Fruit fly (Drosophila melanogaster): ENCODE results near the gene Ncoa6.

Gene Ncoa6

DNA sequence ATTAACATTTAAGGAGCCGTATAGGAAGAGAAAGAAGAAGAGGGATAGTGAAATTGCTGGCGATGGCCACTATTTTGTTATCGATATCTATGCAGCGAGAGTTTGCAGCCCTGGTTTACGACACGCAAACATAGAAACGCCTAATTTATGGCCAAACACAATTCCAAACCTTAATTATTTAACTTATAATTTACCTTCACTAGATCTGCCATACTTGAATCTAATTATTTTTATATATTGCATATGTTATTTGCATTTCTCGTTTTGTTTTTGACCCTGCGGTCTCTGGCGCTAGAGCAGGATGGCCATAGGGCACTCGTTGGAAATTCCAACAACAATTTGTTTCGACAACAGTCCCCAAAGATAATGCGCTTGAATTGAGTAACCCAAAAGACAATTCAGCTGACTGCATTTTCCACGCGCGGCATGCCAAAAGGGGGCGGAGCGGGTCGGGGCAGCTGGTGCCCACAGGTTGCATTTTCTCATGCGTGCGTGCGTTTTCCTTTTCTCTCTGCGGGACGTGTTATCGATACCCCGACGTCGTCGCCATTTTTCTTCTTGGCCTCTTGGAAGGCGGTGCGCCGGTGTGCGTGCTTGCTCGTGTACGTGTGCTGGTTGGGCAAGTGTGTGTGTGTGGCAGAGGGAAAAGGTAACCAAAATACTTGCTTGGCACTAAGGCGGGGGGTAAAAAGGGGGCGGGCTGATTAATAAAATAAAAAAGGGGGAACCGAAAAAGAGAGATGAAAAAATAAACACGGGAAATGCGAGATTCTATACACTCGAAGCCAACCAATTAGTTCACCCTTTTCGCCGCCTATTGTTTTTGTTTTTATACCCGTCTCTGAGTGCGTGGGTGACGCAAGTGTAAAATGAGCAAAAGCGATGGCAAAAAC lies 1.3 kb downstream of the Ncoa6 start (continued):
- TF ChIP-seq Sox102F (GFP tag; optimal IDR thresholded peaks at IDR 0.05), result peak; percentile 59
- TF ChIP-seq CG2120 (GFP tag; optimal IDR thresholded peaks at IDR 0.05), result peak; percentile 57
- TF ChIP-seq CG11456 (GFP tag; IDR thresholded peaks at IDR 0.05), result peak; percentile 78; the same call in 2 of the 3 replicates
- TF ChIP-seq CG6791 (GFP tag; IDR thresholded peaks at IDR 0.05; ENCODE audit: partially characterized antibody), result peak; percentile 78
- no peak for TF ChIP-seq Camta (GFP tag; optimal IDR thresholded peaks at IDR 0.05)
- TF ChIP-seq C15 (GFP tag; IDR thresholded peaks at IDR 0.05), result peak; percentile 45; the same call in 1 of the 3 replicates
- TF ChIP-seq CG9437 (GFP tag; optimal IDR thresholded peaks at IDR 0.05), result peak; percentile 76
- TF ChIP-seq Lpt (GFP tag; optimal IDR thresholded peaks at IDR 0.05), result no peak
- TF ChIP-seq BtbVII (GFP tag; optimal IDR thresholded peaks at IDR 0.05), result no peak
- no peak for TF ChIP-seq CG7271 (tag; optimal IDR thresholded peaks at IDR 0.05)
- TF ChIP-seq Dll (GFP tag; IDR thresholded peaks at IDR 0.05; ENCODE audit: partially characterized antibody), result peak; percentile 77
- peak; percentile 46 for TF ChIP-seq corto (GFP tag; optimal IDR thresholded peaks at IDR 0.05)
- no peak for TF ChIP-seq NK7.1 (GFP tag; optimal IDR thresholded peaks at IDR 0.05)
- peak; percentile 22 for TF ChIP-seq CG11504 (tag; optimal IDR thresholded peaks at IDR 0.05)
- TF ChIP-seq pfk (GFP tag; optimal IDR thresholded peaks at IDR 0.05), result no peak
- peak; percentile 74; the same call in 2 of the 3 replicates for TF ChIP-seq sr (GFP tag; IDR thresholded peaks at IDR 0.05)
- peak; percentile 20 for TF ChIP-seq CG8388 (GFP tag; optimal IDR thresholded peaks at IDR 0.05)
- TF ChIP-seq seq (GFP tag; IDR thresholded peaks at IDR 0.05), result peak; percentile 75
- TF ChIP-seq lola (GFP tag; optimal IDR thresholded peaks at IDR 0.05), result peak in 1 of 3 experiments; percentile 37
- TF ChIP-seq CG34422 (GFP tag; IDR thresholded peaks at IDR 0.05), result peak; percentile 80
- peak; percentile 79 for TF ChIP-seq Sin3A (optimal IDR thresholded peaks at IDR 0.05)
- TF ChIP-seq Ptx1 (GFP tag; IDR thresholded peaks at IDR 0.05), result peak; percentile 76
- no peak for TF ChIP-seq CG3407 (GFP tag; optimal IDR thresholded peaks at IDR 0.05)
- peak; percentile 17 for TF ChIP-seq fd96Cb (tag; optimal IDR thresholded peaks at IDR 0.05)
- no peak for TF ChIP-seq HHEX (GFP tag; optimal IDR thresholded peaks at IDR 0.05)
- TF ChIP-seq dimm (GFP tag; IDR thresholded peaks at IDR 0.05), result no peak
- no peak for TF ChIP-seq Dfd (GFP tag; optimal IDR thresholded peaks at IDR 0.05)
- no peak for TF ChIP-seq pan (optimal IDR thresholded peaks at IDR 0.05)
- TF ChIP-seq pan (GFP tag; optimal IDR thresholded peaks at IDR 0.05 in 1 of 2, IDR thresholded peaks at IDR 0.05 in 1 of 2), result peak in 1 of 2 experiments; percentile 72
- peak; percentile 55; the same call in 1 of the 2 replicates for TF ChIP-seq gsb (GFP tag; IDR thresholded peaks at IDR 0.05)
- peak; percentile 53; the same call in 1 of the 3 replicates for TF ChIP-seq CG3726 (GFP tag; IDR thresholded peaks at IDR 0.05)
- peak; percentile 56; the same call in 2 of the 3 replicates for TF ChIP-seq Opbp (GFP tag; IDR thresholded peaks at IDR 0.05; ENCODE audit: partially characterized antibody)
- peak; percentile 63; the same call in 2 of the 3 replicates for TF ChIP-seq vnd (GFP tag; IDR thresholded peaks at IDR 0.05; ENCODE audit: partially characterized antibody)
- TF ChIP-seq CG15073 (GFP tag; optimal IDR thresholded peaks at IDR 0.05), result no peak
- peak; percentile 2 for TF ChIP-seq CTCF (GFP tag; optimal IDR thresholded peaks at IDR 0.05)
- TF ChIP-seq abd-A (tag; optimal IDR thresholded peaks at IDR 0.05), result no peak
- no peak for TF ChIP-seq CG30020 (tag; optimal IDR thresholded peaks at IDR 0.05)
- peak; percentile 17 for TF ChIP-seq CG2712 (tag; optimal IDR thresholded peaks at IDR 0.05)
- no peak for TF ChIP-seq twi (tag; optimal IDR thresholded peaks at IDR 0.05)
- TF ChIP-seq CG10321 (GFP tag; IDR thresholded peaks at IDR 0.05), result peak; percentile 88
- no peak for TF ChIP-seq Asciz (GFP tag; optimal IDR thresholded peaks at IDR 0.05)
- peak; percentile 75 for TF ChIP-seq Dref (GFP tag; IDR thresholded peaks at IDR 0.05)
- no peak for TF ChIP-seq sim (GFP tag; IDR thresholded peaks at IDR 0.05)
- no peak for TF ChIP-seq da (GFP tag; optimal IDR thresholded peaks at IDR 0.05)
- TF ChIP-seq lmd (GFP tag; IDR thresholded peaks at IDR 0.05), result peak; percentile 62
- TF ChIP-seq CG6683 (GFP tag; optimal IDR thresholded peaks at IDR 0.05), result peak; percentile 4
- no peak for TF ChIP-seq CG4820 (GFP tag; optimal IDR thresholded peaks at IDR 0.05)
- TF ChIP-seq NC2β (GFP tag; optimal IDR thresholded peaks at IDR 0.05), result no peak
- no peak for TF ChIP-seq emc (GFP tag; optimal IDR thresholded peaks at IDR 0.05)

Data from whole organism, embryonic.